Worm (Caenorhabditis elegans) whole organism, L1 larva: Measurements from ENCODE around the gene enpp-1.

Source experiments
- C16A3.4 ChIP-seq: fragments of 150-350 bp; optimal IDR thresholded peaks from 2 replicates; lab custom pipeline; 2014; ENCODE audit warnings: missing biosample characterization, missing genetic modification characterization
- Y116A8C.19 ChIP-seq: sonication (generic microtip); optimal IDR thresholded peaks from 2 replicates; lab custom pipeline; 2016; ENCODE audit warnings: missing compliant biosample characterization, missing genetic modification characterization, borderline replicate concordance
- blmp-1 ChIP-seq: fragments of 150-350 bp; optimal IDR thresholded peaks from 2 replicates; lab custom pipeline; 2014; ENCODE audit warnings: missing biosample characterization, missing genetic modification characterization
- ceh-8 ChIP-seq: fragments of 200-800 bp; sonication (Bioruptor generic); optimal IDR thresholded peaks from 2 replicates; lab custom pipeline; 2018; ENCODE audit warnings: mild to moderate bottlenecking, missing genetic modification characterization, moderate library complexity, missing compliant biosample characterization
- ceh-82 ChIP-seq, 3 experiments: fragments of 150-350 bp in 1 of 3; sonication (generic microtip) in 2 of 3; optimal IDR thresholded peaks; 2 replicates each; lab custom pipeline; 2014 to 2017; ENCODE audit warnings: missing biosample characterization in 3 of 3, missing genetic modification characterization in 3 of 3
- ces-1 ChIP-seq: fragments of 150-350 bp; optimal IDR thresholded peaks from 2 replicates; lab custom pipeline; 2014; ENCODE audit warnings: missing biosample characterization, missing genetic modification reagents, missing genetic modification characterization
- dpl-1 ChIP-seq, 3 experiments: fragments of 150-350 bp in 2 of 3; sonication (generic microtip) in 1 of 3; optimal IDR thresholded peaks; 2 replicates each; lab custom pipeline; 2014 to 2017; ENCODE audit warnings: missing biosample characterization in 3 of 3, missing genetic modification characterization in 3 of 3, missing genetic modification reagents in 3 of 3
- efl-1 ChIP-seq, 4 experiments: fragments of 150-350 bp; optimal IDR thresholded peaks in 3 of 4; peaks in 1 of 4; 1 replicate in 1 of 4; 2 replicates in 3 of 4; lab custom pipeline; 2014; ENCODE audit warnings: missing biosample characterization in 2 of 4, missing genetic modification characterization in 2 of 4, missing genetic modification reagents in 2 of 4
- elt-2 ChIP-seq: sonication (generic microtip); optimal IDR thresholded peaks from 2 replicates; lab custom pipeline; 2016; ENCODE audit warnings: missing genetic modification characterization, mild to moderate bottlenecking, inconsistent platforms, missing compliant biosample characterization, missing genetic modification reagents
- elt-3 ChIP-seq, 6 experiments: fragments of 150-350 bp in 1 of 6; sonication (generic microtip); optimal IDR thresholded peaks; 2 replicates each; lab custom pipeline; 2017 to 2018; ENCODE audit warnings: missing biosample characterization in 6 of 6, missing genetic modification characterization in 6 of 6, inconsistent platforms in 1 of 6
- fkh-10 ChIP-seq: sonication (generic microtip); optimal IDR thresholded peaks from 2 replicates; lab custom pipeline; 2017; ENCODE audit warnings: missing biosample characterization, missing genetic modification reagents, missing genetic modification characterization
- hlh-4 ChIP-seq: sonication (generic microtip); optimal IDR thresholded peaks from 2 replicates; lab custom pipeline; 2016; ENCODE audit warnings: mild to moderate bottlenecking, missing genetic modification characterization, missing compliant biosample characterization
- irx-1 ChIP-seq: sonication (generic microtip); optimal IDR thresholded peaks from 2 replicates; lab custom pipeline; 2016; ENCODE audit warnings: missing genetic modification characterization, missing compliant biosample characterization
- isw-1 ChIP-seq: fragments of 200-800 bp; sonication (Bioruptor generic); IDR thresholded peaks from 2 replicates; pipeline ENCODE4 v1.3.6; 2022; ENCODE audit warnings: missing genetic modification characterization, missing compliant biosample characterization
- jun-1 ChIP-seq: fragments of 150-350 bp; optimal IDR thresholded peaks from 2 replicates; lab custom pipeline; 2014; ENCODE audit warnings: missing biosample characterization, missing genetic modification reagents, missing genetic modification characterization
- lin-14 ChIP-seq: fragments of 200-800 bp; sonication (Bioruptor generic); optimal IDR thresholded peaks from 2 replicates; lab custom pipeline; 2018; ENCODE audit warnings: mild to moderate bottlenecking, missing genetic modification characterization, moderate library complexity, missing compliant biosample characterization
- lin-15B ChIP-seq: fragments of 150-350 bp; sonication (generic microtip); optimal IDR thresholded peaks from 3 replicates; lab custom pipeline; 2014; ENCODE audit warnings: missing biosample characterization, missing genetic modification characterization
- lin-35 ChIP-seq, 2 experiments: fragments of 150-350 bp; optimal IDR thresholded peaks; 2 replicates each; lab custom pipeline; 2014; ENCODE audit warnings: missing biosample characterization in 2 of 2, missing genetic modification characterization in 2 of 2, missing genetic modification reagents in 2 of 2
- lir-3 ChIP-seq: sonication (generic microtip); optimal IDR thresholded peaks from 2 replicates; lab custom pipeline; 2016; ENCODE audit warnings: mild to moderate bottlenecking, missing genetic modification characterization, moderate library complexity, missing compliant biosample characterization; ENCODE audit not compliant: poor library complexity
- lsy-2 ChIP-seq, 2 experiments: fragments of 150-350 bp; optimal IDR thresholded peaks; 2 replicates each; lab custom pipeline; 2014; ENCODE audit warnings: missing biosample characterization in 2 of 2, missing genetic modification characterization in 2 of 2
- mdl-1 ChIP-seq, 2 experiments: fragments of 150-350 bp; optimal IDR thresholded peaks; 2 replicates each; lab custom pipeline; 2014 to 2017; ENCODE audit warnings: missing biosample characterization in 2 of 2, missing genetic modification characterization in 2 of 2, inconsistent platforms in 1 of 2
- mef-2 ChIP-seq: fragments of 150-350 bp; optimal IDR thresholded peaks from 2 replicates; lab custom pipeline; 2014; ENCODE audit warnings: missing biosample characterization, missing genetic modification characterization
- mep-1 ChIP-seq: fragments of 150-350 bp; optimal IDR thresholded peaks from 2 replicates; lab custom pipeline; 2014; ENCODE audit warnings: missing biosample characterization, missing genetic modification characterization
- nhr-12 ChIP-seq: sonication (generic microtip); optimal IDR thresholded peaks from 2 replicates; lab custom pipeline; 2017; ENCODE audit warnings: missing biosample characterization, missing genetic modification characterization
- nhr-20 ChIP-seq: sonication (generic microtip); optimal IDR thresholded peaks from 2 replicates; lab custom pipeline; 2016; ENCODE audit warnings: mild to moderate bottlenecking, missing genetic modification characterization, missing compliant biosample characterization
- nhr-28 ChIP-seq: fragments of 150-350 bp; optimal IDR thresholded peaks from 2 replicates; lab custom pipeline; 2014; ENCODE audit warnings: missing biosample characterization, missing genetic modification characterization
- nhr-71 ChIP-seq: sonication (generic microtip); optimal IDR thresholded peaks from 2 replicates; lab custom pipeline; 2016; ENCODE audit warnings: mild to moderate bottlenecking, missing genetic modification characterization, moderate library complexity, missing compliant biosample characterization
- nhr-76 ChIP-seq: sonication (generic microtip); optimal IDR thresholded peaks from 2 replicates; lab custom pipeline; 2017; ENCODE audit warnings: missing biosample characterization, missing genetic modification characterization
- nhr-85 ChIP-seq: sonication (generic microtip); peaks from one replicate; lab custom pipeline; 2016; ENCODE audit warnings: missing genetic modification characterization, inconsistent platforms, missing compliant biosample characterization
- nhr-90 ChIP-seq: sonication (generic microtip); optimal IDR thresholded peaks from 2 replicates; lab custom pipeline; 2016; ENCODE audit warnings: mild to moderate bottlenecking, missing genetic modification characterization, missing compliant biosample characterization; ENCODE audit not compliant: poor library complexity
- rnt-1 ChIP-seq: sonication (generic microtip); optimal IDR thresholded peaks from 2 replicates; lab custom pipeline; 2016; ENCODE audit warnings: mild to moderate bottlenecking, missing genetic modification characterization, moderate library complexity, missing compliant biosample characterization
- skn-1 ChIP-seq: fragments of 150-350 bp; optimal IDR thresholded peaks from 2 replicates; lab custom pipeline; 2014; ENCODE audit warnings: missing biosample characterization, missing genetic modification characterization
- snpc-4 ChIP-seq: fragments of 150-350 bp; optimal IDR thresholded peaks from 2 replicates; lab custom pipeline; 2014; ENCODE audit warnings: missing biosample characterization, missing genetic modification characterization
- snu-23 ChIP-seq: sonication (generic microtip); optimal IDR thresholded peaks from 2 replicates; lab custom pipeline; 2016; ENCODE audit warnings: missing genetic modification characterization, missing compliant biosample characterization
- sox-4 ChIP-seq: sonication (generic microtip); optimal IDR thresholded peaks from 2 replicates; lab custom pipeline; 2016; ENCODE audit warnings: missing genetic modification characterization, missing compliant biosample characterization
- unc-86 ChIP-seq: sonication (generic microtip); optimal IDR thresholded peaks from 2 replicates; lab custom pipeline; 2016; ENCODE audit warnings: missing genetic modification characterization, missing compliant biosample characterization
- zag-1 ChIP-seq: fragments of 150-350 bp; optimal IDR thresholded peaks from 2 replicates; lab custom pipeline; 2014; ENCODE audit warnings: missing biosample characterization, missing genetic modification characterization
- zip-4 ChIP-seq: fragments of 200-800 bp; sonication (Bioruptor generic); optimal IDR thresholded peaks from 2 replicates; lab custom pipeline; 2018; ENCODE audit warnings: mild to moderate bottlenecking, missing genetic modification characterization, moderate library complexity, missing compliant biosample characterization
- ztf-4 ChIP-seq: fragments of 150-350 bp; optimal IDR thresholded peaks from 2 replicates; lab custom pipeline; 2014; ENCODE audit warnings: missing biosample characterization, missing genetic modification characterization

The enpp-1 gene

DNA sequence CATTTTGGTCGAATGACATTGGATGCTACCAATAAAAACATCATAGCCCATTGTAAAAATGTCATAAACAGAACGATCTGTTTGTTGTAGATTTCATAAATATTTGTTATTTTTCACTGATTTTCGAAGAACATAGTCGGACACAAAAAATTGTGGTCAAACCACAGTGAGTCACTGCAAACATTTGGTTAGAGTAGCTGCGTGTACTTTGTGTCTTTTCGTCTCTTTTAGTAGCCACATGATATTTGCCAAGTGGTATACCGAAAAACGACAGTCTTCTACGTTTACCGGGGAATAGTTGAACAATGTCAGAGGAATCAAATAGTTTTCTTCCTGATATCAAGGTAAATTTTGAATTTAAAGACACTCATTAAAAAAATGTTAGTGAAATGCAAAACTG is 39.5 kb upstream of the enpp-1 start, which contains the start of gene nhr-206 (continued):
- TF ChIP-seq lir-3 (tag; lab: Kevin White, UChicago) = peak; percentile 17
- TF ChIP-seq nhr-71 = peak; percentile 47
- peak; percentile 77 for TF ChIP-seq nhr-85 (tag; lab: Kevin White, UChicago)
- TF ChIP-seq elt-2 (tag; lab: Kevin White, UChicago) = peak; percentile 22
- TF ChIP-seq, all 84 proteins: peak for 17

DNA sequence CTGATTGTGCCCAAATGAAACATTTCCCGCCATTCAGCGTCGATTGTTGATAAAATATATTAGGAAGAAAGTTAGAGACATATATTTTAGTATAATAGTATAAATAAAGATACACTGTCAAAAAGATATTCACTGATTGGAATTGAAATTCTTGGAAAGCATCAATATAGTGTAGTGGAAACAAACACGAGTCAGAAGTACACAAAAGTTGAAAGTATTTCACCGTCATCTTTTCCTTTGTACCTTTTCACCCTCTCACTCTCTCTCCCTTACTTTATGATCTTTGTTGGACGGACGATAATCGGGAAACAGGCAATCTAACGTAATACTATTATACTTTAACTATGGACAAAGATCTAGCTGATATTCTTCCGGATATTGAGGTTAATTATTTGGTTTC is 37.2 kb upstream of the enpp-1 start, which contains the start of gene nhr-208:
Gene nhr-208 (plus strand): TSS at position 288 of the 400 bp plus-strand sequence.
- TF ChIP-seq blmp-1 (tag; lab: Kevin White, UChicago) (peak; percentile 16), sox-4 (tag; lab: Kevin White, UChicago) (no peak), snu-23 (peak; percentile 2), ces-1 (no peak), nhr-20 (tag; lab: Kevin White, UChicago) (peak; percentile 50), nhr-28 (tag; lab: Kevin White, UChicago) (no peak)

DNA sequence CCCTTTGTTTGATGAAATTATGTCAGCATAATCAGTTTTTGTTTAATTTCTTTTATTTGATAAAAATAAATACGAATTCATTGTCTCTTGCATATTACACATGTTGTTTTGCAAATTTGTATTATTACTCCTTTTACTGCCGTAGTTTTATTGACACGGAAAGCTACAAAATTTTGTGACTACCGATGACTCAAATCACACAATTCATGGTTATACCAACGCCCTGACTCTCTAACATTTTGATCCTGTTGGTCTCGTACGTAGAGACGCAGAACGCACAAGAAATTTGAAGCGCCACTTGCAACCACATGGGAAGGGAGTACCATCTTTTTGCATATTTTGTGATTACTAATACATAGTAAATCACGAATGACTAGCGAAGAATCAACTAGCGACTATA is 35.4 kb upstream of the enpp-1 start, which contains the start of gene nhr-207:
Gene nhr-207 (plus strand): TSS at position 282 of the 400 bp plus-strand sequence.
- TF ChIP-seq nhr-76 (no peak), C16A3.4 (tag; lab: Kevin White, UChicago) (peak; percentile 17), isw-1 (no peak), lsy-2 (tag; optimal IDR thresholded peaks at IDR 0.05; lab: Kevin White, UChicago) (peak in 1 of 2 experiments; percentile 5), lin-14 (GFP tag; lab: Kevin White, UChicago) (peak; percentile 48), ceh-82 (tag; optimal IDR thresholded peaks at IDR 0.05; lab: Kevin White, UChicago) (no peak), snu-23 (peak; percentile 6), ces-1 (no peak), mef-2 (tag; lab: Kevin White, UChicago) (no peak), skn-1 (peak; percentile 34), jun-1 (tag; lab: Kevin White, UChicago) (peak; percentile 49), snpc-4 (tag; lab: Kevin White, UChicago) (no peak), mdl-1 (tag; optimal IDR thresholded peaks at IDR 0.05; lab: Kevin White, UChicago) (peak in 1 of 2 experiments; percentile 35), zag-1 (tag; lab: Kevin White, UChicago) (no peak), nhr-20 (tag; lab: Kevin White, UChicago) (peak; percentile 23)
- TF ChIP-seq, all 84 proteins: peak for 8

DNA sequence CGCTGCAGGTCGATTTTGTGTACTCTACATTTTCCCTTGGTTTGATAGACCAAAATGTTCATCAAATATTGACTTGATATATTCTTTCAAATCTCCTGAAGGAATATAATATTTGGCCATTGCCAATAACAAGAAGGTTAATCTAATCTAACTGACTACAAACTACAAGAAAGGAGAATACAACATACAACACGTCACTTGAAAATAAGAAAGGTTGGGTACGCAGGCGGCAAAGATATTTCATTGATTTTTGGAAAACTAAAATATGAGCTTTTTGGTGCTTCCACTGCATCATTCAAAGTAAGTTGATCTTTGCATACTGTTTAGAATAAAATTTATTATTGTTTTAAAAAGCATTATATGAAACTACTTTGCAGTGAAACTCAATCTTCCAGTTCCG is 33.1 kb upstream of the enpp-1 start, which contains the start of gene nhr-209:
Gene nhr-209 (plus strand): TSS at position 27 of the 400 bp plus-strand sequence.
- TF ChIP-seq elt-3 (tag; optimal IDR thresholded peaks at IDR 0.05; lab: Kevin White, UChicago) (peak in 1 of 6 experiments; percentile 26), lin-15B (tag; lab: Kevin White, UChicago) (no peak), hlh-4 (tag; lab: Kevin White, UChicago) (no peak), nhr-85 (tag; lab: Kevin White, UChicago) (peak; percentile 0), efl-1 (optimal IDR thresholded peaks at IDR 0.05; lab: Kevin White, UChicago) (no peak), efl-1 (GFP tag; optimal IDR thresholded peaks at IDR 0.05 in 1 of 2; lab: Kevin White, UChicago) (peak in 1 of 2 experiments; percentile 86), nhr-20 (tag; lab: Kevin White, UChicago) (peak; percentile 25), sox-4 (tag; lab: Kevin White, UChicago) (no peak), Y116A8C.19 (tag; lab: Kevin White, UChicago) (no peak)

- TF ChIP-seq snu-23 (peak; percentile 30), unc-86 (tag; lab: Kevin White, UChicago) (no peak), irx-1 (tag; lab: Kevin White, UChicago) (no peak), dpl-1 (GFP tag; optimal IDR thresholded peaks at IDR 0.05; lab: Kevin White, UChicago) (peak in 1 of 3 experiments; percentile 19), efl-1 (optimal IDR thresholded peaks at IDR 0.05; lab: Kevin White, UChicago) (peak; percentile 31 to 32), efl-1 (GFP tag; optimal IDR thresholded peaks at IDR 0.05 in 1 of 2; lab: Kevin White, UChicago) (peak in 1 of 2 experiments; percentile 70), lin-35 (GFP tag; optimal IDR thresholded peaks at IDR 0.05; lab: Kevin White, UChicago) (peak in 1 of 2 experiments; percentile 8), nhr-20 (tag; lab: Kevin White, UChicago) (peak; percentile 60), nhr-12 (tag; lab: Kevin White, UChicago) (no peak), ztf-4 (tag; lab: Kevin White, UChicago) (no peak), mep-1 (peak; percentile 11), zip-4 (GFP tag; lab: Kevin White, UChicago) (peak; percentile 54), snpc-4 (tag; lab: Kevin White, UChicago) (peak; percentile 43), lsy-2 (tag; optimal IDR thresholded peaks at IDR 0.05; lab: Kevin White, UChicago) (peak in 1 of 2 experiments; percentile 42), hlh-4 (tag; lab: Kevin White, UChicago) (no peak), rnt-1 (tag; lab: Kevin White, UChicago) (no peak), fkh-10 (no peak), nhr-71 (peak; percentile 27), ces-1 (no peak), ceh-82 (tag; optimal IDR thresholded peaks at IDR 0.05; lab: Kevin White, UChicago) (no peak), C16A3.4 (tag; lab: Kevin White, UChicago) (no peak), ceh-8 (GFP tag; lab: Kevin White, UChicago) (no peak), nhr-90 (no peak), lin-14 (GFP tag; lab: Kevin White, UChicago) (peak; percentile 63), skn-1 (peak; percentile 75), isw-1 (no peak), blmp-1 (tag; lab: Kevin White, UChicago) (peak; percentile 25)
These were observed 30.4 kb upstream of the enpp-1 start, which contains the start of gene nhr-154 for ce11 chrV:12100794-12101343. nhr-154 (plus strand) TSS chrV:12101293.
